Worm (Caenorhabditis elegans) whole organism, L2 larva: ENCODE data around the gene srsx-19.

Experiments used
- ceh-82 ChIP-seq: fragments of 150-350 bp; optimal IDR thresholded peaks from 2 replicates; lab custom pipeline; 2014; ENCODE audit warnings: missing biosample characterization, missing genetic modification characterization
- lsy-2 ChIP-seq, 2 experiments: fragments of 150-350 bp in 1 of 2; sonication (generic microtip) in 1 of 2; optimal IDR thresholded peaks; 2 replicates each; lab custom pipeline; 2014 to 2017; ENCODE audit warnings: missing biosample characterization in 2 of 2, missing genetic modification characterization in 2 of 2
- nhr-23 ChIP-seq: fragments of 150-350 bp; optimal IDR thresholded peaks from 2 replicates; lab custom pipeline; 2014; ENCODE audit warnings: missing biosample characterization, missing genetic modification reagents, missing genetic modification characterization

- TF ChIP-seq nhr-23 (tag; lab: Kevin White, UChicago) (no peak), lsy-2 (tag; optimal IDR thresholded peaks at IDR 0.05; lab: Kevin White, UChicago) (no peak), ceh-82 (no peak)
These were observed 25.0 kb upstream of the srsx-19 start, which contains the start of gene srx-137 for ce11 chrV:13862505-13862904.
